Worm (Caenorhabditis elegans) whole organism, late embryonic: Measurements from ENCODE around the gene fbxb-115.

Experiments used
- F13H6.1 ChIP-seq: sonication (generic microtip); optimal IDR thresholded peaks from 2 replicates; lab custom pipeline; 2016; ENCODE audit warnings: missing genetic modification characterization, missing compliant biosample characterization
- ceh-34 ChIP-seq: sonication (generic microtip); optimal IDR thresholded peaks from 2 replicates; lab custom pipeline; 2016; ENCODE audit warnings: mild to moderate bottlenecking, missing genetic modification characterization, missing compliant biosample characterization
- gmeb-2 ChIP-seq: sonication (generic microtip); optimal IDR thresholded peaks from 2 replicates; lab custom pipeline; 2016; ENCODE audit warnings: missing genetic modification characterization, inconsistent platforms, missing compliant biosample characterization
- hlh-6 ChIP-seq: sonication (generic microtip); optimal IDR thresholded peaks from 2 replicates; lab custom pipeline; 2016; ENCODE audit warnings: missing genotype, missing genetic modification characterization, missing compliant biosample characterization
- madf-2 ChIP-seq: sonication (generic microtip); optimal IDR thresholded peaks from 2 replicates; lab custom pipeline; 2017; ENCODE audit warnings: missing genetic modification characterization, missing compliant biosample characterization
- nfya-1 ChIP-seq: sonication (generic microtip); optimal IDR thresholded peaks from 2 replicates; lab custom pipeline; 2017; ENCODE audit warnings: missing genetic modification characterization, mild to moderate bottlenecking, missing compliant biosample characterization, antibody characterized with exemption, moderate library complexity
- npax-4 ChIP-seq: sonication (generic microtip); optimal IDR thresholded peaks from 2 replicates; lab custom pipeline; 2016; ENCODE audit warnings: missing genetic modification characterization, missing compliant biosample characterization
- pag-3 ChIP-seq: sonication (generic microtip); optimal IDR thresholded peaks from 2 replicates; lab custom pipeline; 2016; ENCODE audit warnings: missing compliant biosample characterization, missing genetic modification characterization, borderline replicate concordance
- pqm-1 ChIP-seq: sonication (generic microtip); optimal IDR thresholded peaks from 2 replicates; lab custom pipeline; 2016; ENCODE audit warnings: missing genetic modification characterization, missing compliant biosample characterization
- tbx-2 ChIP-seq: sonication (generic microtip); optimal IDR thresholded peaks from 2 replicates; lab custom pipeline; 2016; ENCODE audit warnings: missing genetic modification characterization, missing compliant biosample characterization
- ttx-3 ChIP-seq: sonication (generic microtip); optimal IDR thresholded peaks from 2 replicates; lab custom pipeline; 2016; ENCODE audit warnings: missing genetic modification reagents, missing genetic modification characterization, missing compliant biosample characterization
- ztf-16 ChIP-seq: sonication (generic microtip); optimal IDR thresholded peaks from 2 replicates; lab custom pipeline; 2017; ENCODE audit warnings: missing genetic modification characterization, missing compliant biosample characterization

ce11 chrV:19206911-19207310 is 33.1 kb downstream of the fbxb-115 start:
- no peak for TF ChIP-seq F13H6.1
- no peak for TF ChIP-seq madf-2 (tag; lab: Kevin White, UChicago)
- TF ChIP-seq ttx-3: no peak
- no peak for TF ChIP-seq ceh-34 (tag; lab: Kevin White, UChicago)
- TF ChIP-seq pag-3 (tag; lab: Kevin White, UChicago): no peak
- TF ChIP-seq gmeb-2 (tag; lab: Kevin White, UChicago): no peak
- TF ChIP-seq npax-4 (tag; lab: Kevin White, UChicago): no peak
- TF ChIP-seq ztf-16 (tag; lab: Kevin White, UChicago): no peak
- no peak for TF ChIP-seq nfya-1 (tag; lab: Kevin White, UChicago)
- TF ChIP-seq pqm-1 (tag; lab: Kevin White, UChicago): no peak
- no peak for TF ChIP-seq tbx-2
- no peak for TF ChIP-seq hlh-6 (tag; lab: Kevin White, UChicago)
